Fruit fly (Drosophila melanogaster): Measurements from ENCODE around the gene Pgk.

Pgk gene

dm6 chr2L:2769476-2770185 lies 16.8 kb upstream of the Pgk start, which contains the start of the genes colt and HINT1:
TSS of gene colt (minus strand) at chr2L:2770069.
TSS of gene HINT1 (plus strand) at chr2L:2770135.
- TF ChIP-seq Sox15 (GFP tag; optimal IDR thresholded peaks at IDR 0.05) (no peak), CG16779 (tag; optimal IDR thresholded peaks at IDR 0.05) (peak; percentile 92), Met (GFP tag; optimal IDR thresholded peaks at IDR 0.05) (no peak), CG31627 (GFP tag; optimal IDR thresholded peaks at IDR 0.05) (no peak), Sox14 (GFP tag; optimal IDR thresholded peaks at IDR 0.05) (peak; percentile 70), esn (GFP tag; optimal IDR thresholded peaks at IDR 0.05) (peak; percentile 3), CG15336 (GFP tag; IDR thresholded peaks at IDR 0.05) (peak; percentile 74), CG34406 (GFP tag; optimal IDR thresholded peaks at IDR 0.05) (peak; percentile 41), salr (GFP tag; optimal IDR thresholded peaks at IDR 0.05) (peak; percentile 51 to 77), CG10631 (GFP tag; optimal IDR thresholded peaks at IDR 0.05) (no peak), pdm3 (GFP tag; optimal IDR thresholded peaks at IDR 0.05) (no peak), fd59A (GFP tag; optimal IDR thresholded peaks at IDR 0.05) (no peak), CG6854 (GFP tag; optimal IDR thresholded peaks at IDR 0.05) (peak; percentile 92), Hr38 (GFP tag; optimal IDR thresholded peaks at IDR 0.05) (no peak), Eip75B (GFP tag; optimal IDR thresholded peaks at IDR 0.05) (peak; percentile 39), CG11294 (GFP tag; IDR thresholded peaks at IDR 0.05) (no peak), CG6276 (GFP tag; optimal IDR thresholded peaks at IDR 0.05) (peak; percentile 96), dac (GFP tag; optimal IDR thresholded peaks at IDR 0.05) (peak; percentile 64), Eip93F (GFP tag; optimal IDR thresholded peaks at IDR 0.05) (no peak), achi (GFP tag; optimal IDR thresholded peaks at IDR 0.05) (peak; percentile 47), CG6163 (GFP tag; IDR thresholded peaks at IDR 0.05) (peak; percentile 52; the same call in 2 of the 3 replicates), dsx (GFP tag; optimal IDR thresholded peaks at IDR 0.05; ENCODE audit: poor library complexity, severe bottlenecking) (peak; percentile 75), OdsH (GFP tag; optimal IDR thresholded peaks at IDR 0.05) (peak; percentile 41), topi (GFP tag; optimal IDR thresholded peaks at IDR 0.05) (peak; percentile 60), CG1621 (tag; optimal IDR thresholded peaks at IDR 0.05) (peak; percentile 91), Ets96B (tag; optimal IDR thresholded peaks at IDR 0.05) (peak; percentile 62), Blimp-1 (GFP tag; optimal IDR thresholded peaks at IDR 0.05) (no peak), CG8632 (GFP tag; optimal IDR thresholded peaks at IDR 0.05) (no peak), CG8119 (GFP tag; IDR thresholded peaks at IDR 0.05) (peak; percentile 71; the same call in 2 of the 3 replicates), fkh (GFP tag; optimal IDR thresholded peaks at IDR 0.05) (no peak), spab (GFP tag; optimal IDR thresholded peaks at IDR 0.05) (peak; percentile 82), ss (GFP tag; optimal IDR thresholded peaks at IDR 0.05) (peak; percentile 97 to 99), fd85E (GFP tag; optimal IDR thresholded peaks at IDR 0.05) (no peak), acj6 (GFP tag; optimal IDR thresholded peaks at IDR 0.05) (peak; percentile 12), CG7368 (GFP tag; optimal IDR thresholded peaks at IDR 0.05) (peak; percentile 66), svp (GFP tag) (peak; percentile 76), Gug (GFP tag; IDR thresholded peaks at IDR 0.05) (no peak), Lpt (GFP tag; optimal IDR thresholded peaks at IDR 0.05) (peak; percentile 78), CG8319 (GFP tag; optimal IDR thresholded peaks at IDR 0.05) (peak; percentile 0), CG11762 (GFP tag; optimal IDR thresholded peaks at IDR 0.05; ENCODE audit: insufficient read depth) (peak; percentile 75), CG11902 (GFP tag; optimal IDR thresholded peaks at IDR 0.05) (no peak), CG10669 (GFP tag; optimal IDR thresholded peaks at IDR 0.05) (peak; percentile 77), lz (GFP tag; optimal IDR thresholded peaks at IDR 0.05) (no peak), CG3032 (tag; optimal IDR thresholded peaks at IDR 0.05) (peak; percentile 65), Sox102F (GFP tag; optimal IDR thresholded peaks at IDR 0.05) (peak; percentile 40), net (GFP tag; optimal IDR thresholded peaks at IDR 0.05) (peak; percentile 72), CG6808 (GFP tag; optimal IDR thresholded peaks at IDR 0.05) (peak; percentile 96), Hr4 (GFP tag; optimal IDR thresholded peaks at IDR 0.05) (peak; percentile 71), Ets21C (GFP tag; optimal IDR thresholded peaks at IDR 0.05) (no peak), vri (GFP tag; optimal IDR thresholded peaks at IDR 0.05) (peak; percentile 45), Eip78C (GFP tag) (peak; percentile 87)

All from whole organism, prepupa.